Fruit fly (Drosophila melanogaster) whole organism, embryonic: ENCODE measurements around the gene CG14300.

Source experiments
- Atf-2 ChIP-seq: fragments of 200-800 bp; sonication (Bioruptor generic); optimal IDR thresholded peaks from 2 replicates; lab custom pipeline; 2016; ENCODE audit warnings: missing biosample characterization, missing genetic modification characterization
- Atf3 ChIP-seq: fragments of 200-800 bp; sonication (Bioruptor generic); optimal IDR thresholded peaks from 3 replicates; lab custom pipeline; 2016; ENCODE audit warnings: missing biosample characterization, missing genetic modification characterization
- BEAF-32 ChIP-seq: fragments of 200-800 bp; sonication (Bioruptor generic); optimal IDR thresholded peaks from 3 replicates; lab custom pipeline; 2017; ENCODE audit warnings: missing biosample characterization, missing genetic modification characterization, mild to moderate bottlenecking, moderate library complexity, missing genetic modification reagents
- Bteb2 ChIP-seq: fragments of 200-800 bp; sonication (Bioruptor generic); optimal IDR thresholded peaks from 2 replicates; lab custom pipeline; 2016; ENCODE audit warnings: missing biosample characterization, missing genetic modification characterization
- C15 ChIP-seq: fragments of 200-800 bp; sonication (Bioruptor generic); IDR thresholded peaks from 3 replicates; pipeline ENCODE4 v1.3.6; 2022; ENCODE audit warnings: missing biosample characterization, missing genetic modification characterization
- CG10366 ChIP-seq: fragments of 200-800 bp; sonication (Bioruptor generic); IDR thresholded peaks from 2 replicates; pipeline ENCODE4 v1.3.6; 2022; ENCODE audit warnings: missing biosample characterization, missing genetic modification characterization
- CG10431 ChIP-seq: fragments of 200-800 bp; sonication (Bioruptor generic); optimal IDR thresholded peaks from 3 replicates; lab custom pipeline; 2018; ENCODE audit warnings: missing biosample characterization, mild to moderate bottlenecking, missing genetic modification characterization
- CG11093 ChIP-seq: fragments of 200-800 bp; sonication (Bioruptor generic); IDR thresholded peaks from 3 replicates; pipeline ENCODE4 v1.3.6; 2022; ENCODE audit warnings: missing biosample characterization, missing genetic modification characterization
- CG11456 ChIP-seq: fragments of 200-800 bp; sonication (Bioruptor generic); IDR thresholded peaks from 3 replicates; pipeline ENCODE4 v1.3.6; 2022; ENCODE audit warnings: missing biosample characterization, missing genetic modification characterization
- CG1233 ChIP-seq: fragments of 200-800 bp; sonication (Bioruptor generic); optimal IDR thresholded peaks from 4 replicates; lab custom pipeline; 2018; ENCODE audit warnings: missing biosample characterization, mild to moderate bottlenecking, missing genetic modification characterization
- CG15269 ChIP-seq: fragments of 200-800 bp; sonication (Bioruptor generic); optimal IDR thresholded peaks from 2 replicates; lab custom pipeline; 2018; ENCODE audit warnings: missing biosample characterization, mild to moderate bottlenecking, missing genetic modification characterization, moderate library complexity
- CG16815 ChIP-seq: fragments of 200-800 bp; sonication (Bioruptor generic); optimal IDR thresholded peaks from 3 replicates; lab custom pipeline; 2017; ENCODE audit warnings: missing biosample characterization, mild to moderate bottlenecking, missing genetic modification characterization
- CG17385 ChIP-seq: fragments of 200-800 bp; sonication (Bioruptor generic); optimal IDR thresholded peaks from 3 replicates; lab custom pipeline; 2018; ENCODE audit warnings: missing biosample characterization, mild to moderate bottlenecking, missing genetic modification characterization
- CG17612 ChIP-seq: fragments of 200-800 bp; sonication (Bioruptor generic); IDR thresholded peaks from 2 replicates; pipeline ENCODE4 v1.3.6; 2022; ENCODE audit warnings: missing biosample characterization, missing genetic modification characterization
- CG17912 ChIP-seq: fragments of 200-800 bp; sonication (Bioruptor generic); optimal IDR thresholded peaks from 2 replicates; lab custom pipeline; 2018; ENCODE audit warnings: missing biosample characterization, mild to moderate bottlenecking, missing genetic modification characterization
- CG3065 ChIP-seq: fragments of 200-800 bp; sonication (Bioruptor generic); optimal IDR thresholded peaks from 2 replicates; lab custom pipeline; 2016; ENCODE audit warnings: missing biosample characterization, missing genetic modification characterization
- CG3838 ChIP-seq: fragments of 200-800 bp; sonication (Bioruptor generic); optimal IDR thresholded peaks from 3 replicates; lab custom pipeline; 2016; ENCODE audit warnings: missing biosample characterization, missing genetic modification characterization
- CG3847 ChIP-seq: fragments of 200-800 bp; sonication (Bioruptor generic); IDR thresholded peaks from 2 replicates; pipeline ENCODE4 v1.3.6; 2022; ENCODE audit warnings: missing biosample characterization, missing genetic modification characterization
- CG4854 ChIP-seq: fragments of 200-800 bp; sonication (Bioruptor generic); optimal IDR thresholded peaks from 2 replicates; lab custom pipeline; 2016; ENCODE audit warnings: missing biosample characterization, missing genetic modification characterization, inconsistent platforms
- CG6254 ChIP-seq: fragments of 200-800 bp; sonication (Bioruptor generic); optimal IDR thresholded peaks from 3 replicates; lab custom pipeline; 2017; ENCODE audit warnings: mild to moderate bottlenecking, missing biosample characterization, missing genetic modification reagents, missing genetic modification characterization
- CG6791 ChIP-seq: fragments of 200-800 bp; sonication (Bioruptor generic); IDR thresholded peaks from 3 replicates; pipeline ENCODE4 v1.3.6; 2022; ENCODE audit warnings: missing biosample characterization, missing genetic modification characterization; ENCODE audit not compliant: partially characterized antibody
- CG7372 ChIP-seq: fragments of 200-800 bp; sonication (Bioruptor generic); IDR thresholded peaks from 2 replicates; pipeline ENCODE4 v1.3.6; 2022; ENCODE audit warnings: missing biosample characterization, missing genetic modification characterization
- CG8924 ChIP-seq: fragments of 200-800 bp; optimal IDR thresholded peaks from 3 replicates; lab custom pipeline; 2019; ENCODE audit warnings: missing biosample characterization, mild to moderate bottlenecking, missing genetic modification characterization, moderate library complexity
- CG9437 ChIP-seq: fragments of 200-800 bp; sonication (Bioruptor generic); optimal IDR thresholded peaks from 2 replicates; lab custom pipeline; 2018; ENCODE audit warnings: missing biosample characterization, mild to moderate bottlenecking, missing genetic modification characterization
- CrebB ChIP-seq: fragments of 200-800 bp; sonication (Bioruptor generic); optimal IDR thresholded peaks from 3 replicates; lab custom pipeline; 2018; ENCODE audit warnings: missing biosample characterization, mild to moderate bottlenecking, missing genetic modification characterization
- D19A ChIP-seq: fragments of 200-800 bp; optimal IDR thresholded peaks from 3 replicates; lab custom pipeline; 2019; ENCODE audit warnings: missing biosample characterization, mild to moderate bottlenecking, missing genetic modification characterization, moderate library complexity
- ERR ChIP-seq: fragments of 200-800 bp; sonication (Bioruptor generic); optimal IDR thresholded peaks from 2 replicates; lab custom pipeline; 2016; ENCODE audit warnings: missing biosample characterization, missing genetic modification characterization
- GATAe ChIP-seq: fragments of 200-800 bp; sonication (Bioruptor generic); conservative IDR thresholded peaks from 2 replicates; pipeline ENCODE4 v1.3.6; 2022; ENCODE audit warnings: missing biosample characterization, missing genetic modification characterization
- H2.0 ChIP-seq: fragments of 200-800 bp; sonication (Bioruptor generic); IDR thresholded peaks from 2 replicates; pipeline ENCODE4 v1.3.6; 2022; ENCODE audit warnings: missing biosample characterization, missing genetic modification characterization
- HLHmδ ChIP-seq: fragments of 200-800 bp; sonication (Bioruptor generic); optimal IDR thresholded peaks from 2 replicates; lab custom pipeline; 2018; ENCODE audit warnings: missing biosample characterization, mild to moderate bottlenecking, missing genetic modification characterization, moderate library complexity
- NK7.1 ChIP-seq: fragments of 200-800 bp; sonication (Bioruptor generic); optimal IDR thresholded peaks from 3 replicates; lab custom pipeline; 2016; ENCODE audit warnings: missing biosample characterization, missing genetic modification characterization
- Nf-YC ChIP-seq: fragments of 200-800 bp; optimal IDR thresholded peaks from 3 replicates; lab custom pipeline; 2019; ENCODE audit warnings: missing biosample characterization, mild to moderate bottlenecking, missing genetic modification characterization, moderate library complexity
- Ptx1 ChIP-seq: fragments of 200-800 bp; sonication (Bioruptor generic); IDR thresholded peaks from 2 replicates; pipeline ENCODE4 v1.3.6; 2022; ENCODE audit warnings: missing biosample characterization, missing genetic modification characterization
- Scr ChIP-seq: fragments of 200-800 bp; sonication (Bioruptor generic); IDR thresholded peaks from 2 replicates; pipeline ENCODE4 v1.3.6; 2022; ENCODE audit warnings: missing biosample characterization, missing genetic modification characterization; ENCODE audit not compliant: partially characterized antibody
- Sox100B ChIP-seq: fragments of 200-800 bp; sonication (Bioruptor generic); optimal IDR thresholded peaks from 3 replicates; lab custom pipeline; 2018; ENCODE audit warnings: missing biosample characterization, mild to moderate bottlenecking, missing genetic modification characterization
- Xbp1 ChIP-seq: fragments of 200-800 bp; sonication (Bioruptor generic); optimal IDR thresholded peaks from 3 replicates; lab custom pipeline; 2016; ENCODE audit warnings: missing biosample characterization, mild to moderate bottlenecking, missing genetic modification characterization
- ac ChIP-seq: fragments of 200-800 bp; sonication (Bioruptor generic); optimal IDR thresholded peaks from 3 replicates; lab custom pipeline; 2017; ENCODE audit warnings: missing biosample characterization, mild to moderate bottlenecking, missing genetic modification characterization
- ap ChIP-seq: fragments of 200-800 bp; sonication (Bioruptor generic); IDR thresholded peaks from 2 replicates; pipeline ENCODE4 v1.3.6; 2022; ENCODE audit warnings: missing biosample characterization, missing genetic modification characterization
- ato ChIP-seq: fragments of 200-800 bp; sonication (Bioruptor generic); IDR thresholded peaks from 2 replicates; pipeline ENCODE4 v1.3.6; 2022; ENCODE audit warnings: missing biosample characterization, missing genetic modification characterization; ENCODE audit not compliant: partially characterized antibody
- bab2 ChIP-seq: fragments of 200-800 bp; sonication (Bioruptor generic); optimal IDR thresholded peaks from 2 replicates; lab custom pipeline; 2016; ENCODE audit warnings: missing biosample characterization, missing genetic modification characterization
- bcd ChIP-seq: fragments of 200-800 bp; sonication (Bioruptor generic); optimal IDR thresholded peaks from 2 replicates; lab custom pipeline; 2017; ENCODE audit warnings: missing biosample characterization, mild to moderate bottlenecking, missing genetic modification characterization
- bsh ChIP-seq, 2 experiments: fragments of 200-800 bp; sonication (Bioruptor generic); optimal IDR thresholded peaks; 2 replicates each; lab custom pipeline; 2017 to 2018; ENCODE audit warnings: mild to moderate bottlenecking in 2 of 2, missing biosample characterization in 2 of 2, missing genetic modification characterization in 2 of 2, moderate library complexity in 1 of 2
- emc ChIP-seq: fragments of 200-800 bp; sonication (Bioruptor generic); optimal IDR thresholded peaks from 2 replicates; lab custom pipeline; 2016; ENCODE audit warnings: missing biosample characterization, missing genetic modification characterization
- ewg ChIP-seq: fragments of 200-800 bp; sonication (Bioruptor generic); optimal IDR thresholded peaks from 3 replicates; lab custom pipeline; 2017; ENCODE audit warnings: mild to moderate bottlenecking, missing biosample characterization, missing genetic modification reagents, missing genetic modification characterization
- fru ChIP-seq: fragments of >200 bp; optimal IDR thresholded peaks from 2 replicates; lab custom pipeline; 2017
- prd ChIP-seq, 3 experiments: fragments of >200 bp in 2 of 3; fragments of 200-800 bp in 1 of 3; sonication (Bioruptor generic) in 1 of 3; optimal IDR thresholded peaks in 2 of 3; IDR thresholded peaks in 1 of 3; 2 replicates in 2 of 3; 3 replicates in 1 of 3; pipeline versions ENCODE4 v1.3.6 to Lab custom; 2017 to 2022; ENCODE audit warnings: missing biosample characterization in 1 of 3, missing genetic modification characterization in 1 of 3
- slou ChIP-seq: fragments of 200-800 bp; sonication (Bioruptor generic); optimal IDR thresholded peaks from 3 replicates; lab custom pipeline; 2016; ENCODE audit warnings: missing biosample characterization, missing genetic modification characterization
- twi ChIP-seq: fragments of 200-800 bp; optimal IDR thresholded peaks from 2 replicates; lab custom pipeline; 2019; ENCODE audit warnings: missing biosample characterization, mild to moderate bottlenecking, missing genetic modification characterization, moderate library complexity
- vnd ChIP-seq: fragments of 200-800 bp; sonication (Bioruptor generic); IDR thresholded peaks from 3 replicates; pipeline ENCODE4 v1.3.6; 2022; ENCODE audit warnings: missing biosample characterization, missing genetic modification characterization; ENCODE audit not compliant: partially characterized antibody
- wor ChIP-seq: fragments of 200-800 bp; sonication (Bioruptor generic); IDR thresholded peaks from 2 replicates; pipeline ENCODE4 v1.3.6; 2022; ENCODE audit warnings: missing biosample characterization, missing genetic modification characterization

The CG14300 gene

DNA sequence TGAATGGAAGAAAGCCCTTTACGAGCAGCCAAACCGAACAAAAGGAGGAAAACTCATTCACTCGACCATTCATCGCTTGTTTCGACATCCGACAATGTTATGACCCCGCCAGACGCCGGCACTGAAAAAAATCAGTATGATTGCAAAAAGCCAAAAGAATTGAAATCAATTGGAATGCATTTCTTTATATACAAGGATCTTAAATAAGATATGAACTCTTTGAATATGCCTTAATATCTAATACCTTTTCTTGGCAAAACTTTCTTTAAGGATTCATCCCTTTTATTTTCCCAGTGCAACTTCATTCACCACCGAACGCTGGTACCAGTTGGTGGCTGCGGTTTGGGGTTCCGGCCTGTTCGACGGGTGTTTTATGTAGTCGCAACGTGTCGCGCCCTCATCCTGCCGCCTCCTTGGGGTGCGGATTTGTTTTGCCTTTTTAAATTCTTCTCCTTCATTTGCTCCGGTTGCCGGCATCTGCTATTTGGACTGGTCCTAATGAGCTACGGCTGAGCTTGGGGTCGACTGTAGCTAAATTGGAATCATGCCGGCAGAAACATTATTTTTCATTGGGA, 26.3 kb upstream of the CG14300 start (continued):
- peak in 1 of 2 experiments; percentile 89 for TF ChIP-seq bsh (GFP tag; optimal IDR thresholded peaks at IDR 0.05; lab: Kevin White, UChicago)
- no peak for TF ChIP-seq prd (optimal IDR thresholded peaks at IDR 0.05; lab: Kevin White, UChicago)
- TF ChIP-seq prd (GFP tag; IDR thresholded peaks at IDR 0.05; lab: Robert Waterston, UW) = peak; percentile 87
- TF ChIP-seq CrebB (tag; lab: Kevin White, UChicago) = peak; percentile 85
- TF ChIP-seq CG3065 (GFP tag; lab: Kevin White, UChicago) = no peak
- peak; percentile 46 for TF ChIP-seq CG3838
- peak; percentile 86 for TF ChIP-seq CG17385 (GFP tag; lab: Kevin White, UChicago)
- no peak for TF ChIP-seq ac (GFP tag; lab: Kevin White, UChicago)
- TF ChIP-seq CG10431 (GFP tag; lab: Kevin White, UChicago) = peak; percentile 61
- peak; percentile 84 for TF ChIP-seq CG10366 (GFP tag; lab: Robert Waterston, UW)
- TF ChIP-seq Nf-YC (tag; lab: Kevin White, UChicago) = peak; percentile 76
- peak; percentile 38; the same call in 1 of the 2 replicates for TF ChIP-seq GATAe
- TF ChIP-seq ERR = peak; percentile 74
- peak; percentile 92 for TF ChIP-seq CG15269 (tag; lab: Kevin White, UChicago)
- TF ChIP-seq CG1233 (GFP tag; lab: Kevin White, UChicago) = peak; percentile 79
- TF ChIP-seq ato (GFP tag; lab: Robert Waterston, UW) = no peak
- TF ChIP-seq wor (GFP tag; lab: Robert Waterston, UW) = peak; percentile 74
- TF ChIP-seq CG17612 (GFP tag; lab: Robert Waterston, UW) = no peak
- no peak for TF ChIP-seq CG4854 (GFP tag; lab: Kevin White, UChicago)
- no peak for TF ChIP-seq Scr (GFP tag; lab: Robert Waterston, UW)
- peak; percentile 73 for TF ChIP-seq H2.0
- TF ChIP-seq CG17912 (GFP tag; lab: Kevin White, UChicago) = peak; percentile 42
- peak; percentile 62 for TF ChIP-seq CG6254 (GFP tag; lab: Kevin White, UChicago)
- no peak for TF ChIP-seq vnd
- peak; percentile 47 for TF ChIP-seq Atf3 (GFP tag; lab: Kevin White, UChicago)
- TF ChIP-seq slou (GFP tag; lab: Kevin White, UChicago) = peak; percentile 83
- TF ChIP-seq emc (GFP tag; lab: Kevin White, UChicago) = no peak
- TF ChIP-seq D19A (tag; lab: Kevin White, UChicago) = peak; percentile 82
- peak; percentile 81 for TF ChIP-seq CG16815 (GFP tag; lab: Kevin White, UChicago)
- peak; percentile 84 for TF ChIP-seq Ptx1 (GFP tag; lab: Robert Waterston, UW)
- 0 out of 3 replicates have a peak, but pooled peaks have one; percentile 59 for TF ChIP-seq C15
- TF ChIP-seq twi = peak; percentile 76
- TF ChIP-seq bab2 (GFP tag; lab: Kevin White, UChicago) = peak; percentile 88
- peak; percentile 84 for TF ChIP-seq Sox100B (GFP tag; lab: Kevin White, UChicago)
- no peak for TF ChIP-seq BEAF-32
- peak; percentile 76 for TF ChIP-seq Bteb2 (GFP tag; lab: Kevin White, UChicago)
- TF ChIP-seq CG6791 = no peak
- TF ChIP-seq Xbp1 (GFP tag; lab: Kevin White, UChicago) = peak; percentile 85
- TF ChIP-seq ewg (GFP tag; lab: Kevin White, UChicago) = peak; percentile 69
- TF ChIP-seq CG8924 = peak; percentile 90
- TF ChIP-seq Atf-2 (GFP tag; lab: Kevin White, UChicago) = peak; percentile 67
- no peak for TF ChIP-seq fru
- peak; percentile 62; the same call in 1 of the 2 replicates for TF ChIP-seq ap (GFP tag; lab: Robert Waterston, UW)
- peak; percentile 70 for TF ChIP-seq CG9437 (GFP tag; lab: Kevin White, UChicago)
- TF ChIP-seq CG11093 (GFP tag; lab: Robert Waterston, UW) = peak; percentile 52; the same call in 1 of the 3 replicates
- TF ChIP-seq CG11456 = peak; percentile 85
- TF ChIP-seq CG3847 (GFP tag; lab: Robert Waterston, UW) = peak; percentile 77
- no peak for TF ChIP-seq HLHmδ (GFP tag; lab: Kevin White, UChicago)
- peak; percentile 85 for TF ChIP-seq bcd (GFP tag; lab: Kevin White, UChicago)
- TF ChIP-seq NK7.1 (GFP tag; lab: Kevin White, UChicago) = peak; percentile 65
- TF ChIP-seq CG7372 (GFP tag; lab: Robert Waterston, UW) = peak; percentile 72
